Worm (Caenorhabditis elegans) whole organism, L2 larva: Measurements from ENCODE around the gene M88.3.

Experiments
- aly-2 ChIP-seq: fragments of 150-350 bp; optimal IDR thresholded peaks from 2 replicates; lab custom pipeline; 2014; ENCODE audit warnings: missing biosample characterization, missing genetic modification characterization
- ama-1 ChIP-seq: fragments of 150-350 bp; optimal IDR thresholded peaks from 2 replicates; lab custom pipeline; 2018; ENCODE audit warnings: inconsistent platforms
- elt-3 ChIP-seq: sonication (generic microtip); optimal IDR thresholded peaks from 2 replicates; lab custom pipeline; 2017; ENCODE audit warnings: missing biosample characterization, missing genetic modification characterization
- fos-1 ChIP-seq: fragments of 150-350 bp; optimal IDR thresholded peaks from 2 replicates; lab custom pipeline; 2014; ENCODE audit warnings: missing biosample characterization, missing genetic modification characterization

DNA sequence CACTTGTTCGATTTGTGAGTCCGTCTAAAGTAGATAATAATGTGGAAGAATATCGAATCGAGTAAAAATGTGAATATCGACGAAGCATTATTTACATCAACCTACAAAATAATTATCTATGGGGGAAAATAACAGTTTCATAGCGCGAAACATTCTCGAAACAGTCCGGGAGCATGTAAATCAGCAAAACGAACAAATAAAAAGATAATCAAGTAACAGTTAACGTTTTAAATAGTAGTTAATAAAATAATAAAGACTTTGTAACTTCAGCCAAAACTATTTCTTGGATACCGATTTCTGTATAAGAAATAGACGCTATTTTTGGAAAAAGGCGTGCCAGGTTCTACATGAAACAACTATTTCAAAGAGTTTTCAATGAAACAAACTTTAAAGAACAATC, 23.2 kb upstream of the M88.3 start, which contains the start of gene mlcd-1:
- no peak for TF ChIP-seq fos-1 (tag; lab: Kevin White, UChicago)
- TF ChIP-seq ama-1, result no peak
- no peak for TF ChIP-seq elt-3 (tag; lab: Kevin White, UChicago)
- TF ChIP-seq aly-2 (tag; lab: Kevin White, UChicago), result no peak
